Fruit fly (Drosophila melanogaster) whole organism, prepupa: ENCODE results near the gene CG31415.

Experiments
- Blimp-1 ChIP-seq: fragments of 200-800 bp; sonication (Bioruptor generic); optimal IDR thresholded peaks from 3 replicates; lab custom pipeline; 2017; ENCODE audit warnings: missing biosample characterization, missing genetic modification characterization, mild to moderate bottlenecking, moderate library complexity, missing genetic modification reagents
- CG11294 ChIP-seq: fragments of 200-800 bp; sonication (Bioruptor generic); IDR thresholded peaks from 2 replicates; pipeline ENCODE4 v1.3.6; 2022; ENCODE audit warnings: missing biosample characterization, missing genetic modification characterization
- CG11762 ChIP-seq: fragments of 200-800 bp; sonication (Bioruptor generic); optimal IDR thresholded peaks from 3 replicates; lab custom pipeline; 2016; ENCODE audit warnings: missing biosample characterization, missing genetic modification characterization; ENCODE audit not compliant: insufficient read depth
- CG15336 ChIP-seq: fragments of 200-800 bp; sonication (Bioruptor generic); IDR thresholded peaks from 2 replicates; pipeline ENCODE4 v1.3.6; 2022; ENCODE audit warnings: missing biosample characterization, missing genetic modification characterization
- CG3032 ChIP-seq: fragments of 200-800 bp; optimal IDR thresholded peaks from 2 replicates; lab custom pipeline; 2019; ENCODE audit warnings: missing biosample characterization, mild to moderate bottlenecking, missing genetic modification characterization, moderate library complexity
- CG32006 ChIP-seq: fragments of 200-800 bp; sonication (Bioruptor generic); optimal IDR thresholded peaks from 3 replicates; lab custom pipeline; 2017; ENCODE audit warnings: missing biosample characterization, mild to moderate bottlenecking, missing genetic modification characterization
- CG34406 ChIP-seq: fragments of 200-800 bp; sonication (Bioruptor generic); optimal IDR thresholded peaks from 3 replicates; lab custom pipeline; 2016; ENCODE audit warnings: missing biosample characterization, missing genetic modification characterization
- CG4318 ChIP-seq: fragments of 200-800 bp; sonication (Bioruptor generic); optimal IDR thresholded peaks from 3 replicates; lab custom pipeline; 2017; ENCODE audit warnings: missing biosample characterization, mild to moderate bottlenecking, missing genetic modification characterization
- CG6808 ChIP-seq: fragments of 200-800 bp; sonication (Bioruptor generic); optimal IDR thresholded peaks from 3 replicates; lab custom pipeline; 2017; ENCODE audit warnings: missing biosample characterization, missing genetic modification characterization, mild to moderate bottlenecking, moderate library complexity, missing genetic modification reagents
- CG6854 ChIP-seq: fragments of 200-800 bp; sonication (Bioruptor generic); optimal IDR thresholded peaks from 2 replicates; lab custom pipeline; 2017; ENCODE audit warnings: missing biosample characterization, mild to moderate bottlenecking, missing genetic modification characterization
- CG7368 ChIP-seq: fragments of 200-800 bp; sonication (Bioruptor generic); optimal IDR thresholded peaks from 3 replicates; lab custom pipeline; 2016; ENCODE audit warnings: missing biosample characterization, missing genetic modification characterization
- CG8119 ChIP-seq: fragments of 200-800 bp; sonication (Bioruptor generic); IDR thresholded peaks from 3 replicates; pipeline ENCODE4 v1.3.6; 2022; ENCODE audit warnings: missing biosample characterization, missing genetic modification characterization
- Ets21C ChIP-seq: fragments of 200-800 bp; sonication (Bioruptor generic); optimal IDR thresholded peaks from 3 replicates; lab custom pipeline; 2016; ENCODE audit warnings: missing biosample characterization, missing genetic modification characterization
- Ets96B ChIP-seq: fragments of 200-800 bp; optimal IDR thresholded peaks from 2 replicates; lab custom pipeline; 2019; ENCODE audit warnings: missing biosample characterization, mild to moderate bottlenecking, missing genetic modification characterization, moderate library complexity
- Gug ChIP-seq: fragments of 200-800 bp; sonication (Bioruptor generic); IDR thresholded peaks from 2 replicates; pipeline ENCODE4 v1.3.6; 2022; ENCODE audit warnings: missing biosample characterization, missing genetic modification characterization
- OdsH ChIP-seq: fragments of 200-800 bp; sonication (Bioruptor generic); optimal IDR thresholded peaks from 3 replicates; lab custom pipeline; 2016; ENCODE audit warnings: missing biosample characterization, missing genetic modification characterization
- Sox102F ChIP-seq: fragments of 200-800 bp; sonication (Bioruptor generic); optimal IDR thresholded peaks from 2 replicates; lab custom pipeline; 2016; ENCODE audit warnings: missing biosample characterization, mild to moderate bottlenecking, missing genetic modification characterization
- Sox14 ChIP-seq: fragments of 200-800 bp; sonication (Bioruptor generic); optimal IDR thresholded peaks from 3 replicates; lab custom pipeline; 2016; ENCODE audit warnings: missing biosample characterization, missing genetic modification characterization
- Sox15 ChIP-seq: fragments of 200-800 bp; sonication (Bioruptor generic); optimal IDR thresholded peaks from 3 replicates; lab custom pipeline; 2016; ENCODE audit warnings: missing biosample characterization, missing genetic modification characterization
- achi ChIP-seq: fragments of 200-800 bp; sonication (Bioruptor generic); optimal IDR thresholded peaks from 3 replicates; lab custom pipeline; 2016; ENCODE audit warnings: missing biosample characterization, missing genetic modification characterization
- cyc ChIP-seq: fragments of 200-800 bp; sonication (Bioruptor generic); optimal IDR thresholded peaks from 3 replicates; lab custom pipeline; 2016; ENCODE audit warnings: missing biosample characterization, missing genetic modification characterization
- dac ChIP-seq: fragments of 200-800 bp; sonication (Bioruptor generic); optimal IDR thresholded peaks from 2 replicates; lab custom pipeline; 2017; ENCODE audit warnings: missing biosample characterization, mild to moderate bottlenecking, missing genetic modification characterization
- eg ChIP-seq: fragments of 200-800 bp; sonication (Bioruptor generic); IDR thresholded peaks from 3 replicates; pipeline ENCODE4 v1.3.6; 2022; ENCODE audit warnings: missing biosample characterization, missing genetic modification characterization
- esn ChIP-seq: fragments of 200-800 bp; sonication (Bioruptor generic); optimal IDR thresholded peaks from 2 replicates; lab custom pipeline; 2016; ENCODE audit warnings: missing biosample characterization, mild to moderate bottlenecking, missing genetic modification characterization, moderate library complexity
- fd59A ChIP-seq: fragments of 200-800 bp; sonication (Bioruptor generic); optimal IDR thresholded peaks from 2 replicates; lab custom pipeline; 2017; ENCODE audit warnings: missing biosample characterization, mild to moderate bottlenecking, missing genetic modification characterization, missing genetic modification reagents
- fd85E ChIP-seq: fragments of 200-800 bp; sonication (Bioruptor generic); optimal IDR thresholded peaks from 3 replicates; lab custom pipeline; 2016; ENCODE audit warnings: missing biosample characterization, missing genetic modification characterization
- fkh ChIP-seq: fragments of 200-800 bp; sonication (Bioruptor generic); optimal IDR thresholded peaks from 3 replicates; lab custom pipeline; 2017; ENCODE audit warnings: missing biosample characterization, mild to moderate bottlenecking, missing genetic modification characterization, moderate library complexity
- lz ChIP-seq: fragments of 200-800 bp; sonication (Bioruptor generic); optimal IDR thresholded peaks from 3 replicates; lab custom pipeline; 2016; ENCODE audit warnings: missing biosample characterization, missing genetic modification characterization
- svp ChIP-seq: fragments of 200-800 bp; sonication (Bioruptor generic); peaks from one replicate; lab custom pipeline; 2016; ENCODE audit warnings: missing biosample characterization, missing genetic modification characterization
- topi ChIP-seq: fragments of 200-800 bp; sonication (Bioruptor generic); optimal IDR thresholded peaks from 3 replicates; lab custom pipeline; 2016; ENCODE audit warnings: missing biosample characterization, missing genetic modification characterization

CG31415 gene

dm6 chr3R:9747900-9748663 is 4.8 kb downstream of the CG31415 start:
- no peak for TF ChIP-seq topi (GFP tag; lab: Kevin White, UChicago)
- TF ChIP-seq Blimp-1 (GFP tag; lab: Kevin White, UChicago): no peak
- no peak for TF ChIP-seq CG34406
- TF ChIP-seq fkh (GFP tag; lab: Kevin White, UChicago): no peak
- TF ChIP-seq Sox14: no peak
- TF ChIP-seq CG11294 (GFP tag; lab: Robert Waterston, UW): no peak
- TF ChIP-seq CG4318 (GFP tag; lab: Kevin White, UChicago): no peak
- TF ChIP-seq Ets21C (GFP tag; lab: Kevin White, UChicago): no peak

- TF ChIP-seq esn (GFP tag; lab: Kevin White, UChicago) (no peak), achi (GFP tag; lab: Kevin White, UChicago) (no peak), eg (no peak), Sox14 (no peak), fd59A (no peak), cyc (GFP tag; lab: Kevin White, UChicago) (no peak), CG6808 (GFP tag; lab: Kevin White, UChicago) (no peak), CG6854 (no peak), dac (GFP tag; lab: Kevin White, UChicago) (no peak), Sox15 (no peak)
These were observed 11.2 kb downstream of the CG31415 start, which contains the start of gene Tti1 for dm6 chr3R:9754487-9754886. Gene Tti1, minus strand, starts transcription at chr3R:9754686.

dm6 chr3R:9756187-9756586 is 12.9 kb downstream of the CG31415 start, which contains the start of the genes Alg12 and Rpt3R:
Gene Alg12, plus strand, starts transcription at chr3R:9756491.
Gene Rpt3R, minus strand, starts transcription at chr3R:9756510.
- TF ChIP-seq CG6808 (GFP tag; lab: Kevin White, UChicago): no peak
- no peak for TF ChIP-seq Sox102F (GFP tag; lab: Kevin White, UChicago)
- TF ChIP-seq esn (GFP tag; lab: Kevin White, UChicago): no peak
- no peak for TF ChIP-seq Ets96B (tag; lab: Kevin White, UChicago)
- no peak for TF ChIP-seq lz (GFP tag; lab: Kevin White, UChicago)

- TF ChIP-seq esn (GFP tag; lab: Kevin White, UChicago) (peak; percentile 34), CG4318 (GFP tag; lab: Kevin White, UChicago) (no peak), fd85E (GFP tag; lab: Kevin White, UChicago) (no peak), Sox102F (GFP tag; lab: Kevin White, UChicago) (no peak), CG15336 (GFP tag; lab: Robert Waterston, UW) (no peak), eg (0 out of 3 replicates have a peak, but pooled peaks have one; percentile 30), Gug (GFP tag; lab: Robert Waterston, UW) (no peak), Blimp-1 (GFP tag; lab: Kevin White, UChicago) (no peak), CG32006 (GFP tag; lab: Kevin White, UChicago) (no peak), CG3032 (peak; percentile 36), CG7368 (no peak), CG11762 (no peak), CG8119 (GFP tag; lab: Robert Waterston, UW) (0 out of 3 replicates have a peak, but pooled peaks have one; percentile 23), CG6808 (GFP tag; lab: Kevin White, UChicago) (no peak), OdsH (no peak), svp (GFP tag; lab: Kevin White, UChicago) (peak; percentile 98)
These were observed 16.3 kb downstream of the CG31415 start, which contains the start of gene Mpi for dm6 chr3R:9759360-9760191. Gene Mpi, plus strand, starts transcription at chr3R:9759622.
